Worm (Caenorhabditis elegans): ENCODE results near the gene ZC84.7.

ce11 chrIII:9201977-9202376 lies 16.2 kb downstream of the ZC84.7 start:
- TF ChIP-seq mdl-1 (tag; optimal IDR thresholded peaks at IDR 0.05) (no peak), lin-39 (tag; optimal IDR thresholded peaks at IDR 0.05) (no peak)
